Fruit fly (Drosophila melanogaster): ENCODE measurements around the gene Plp.

Gene Plp

dm6 chr3L:15031773-15032172 is 62.8 kb downstream of the Plp start:
- TF ChIP-seq rn (GFP tag; IDR thresholded peaks at IDR 0.05) (no peak), gl (tag; optimal IDR thresholded peaks at IDR 0.05) (no peak)

DNA sequence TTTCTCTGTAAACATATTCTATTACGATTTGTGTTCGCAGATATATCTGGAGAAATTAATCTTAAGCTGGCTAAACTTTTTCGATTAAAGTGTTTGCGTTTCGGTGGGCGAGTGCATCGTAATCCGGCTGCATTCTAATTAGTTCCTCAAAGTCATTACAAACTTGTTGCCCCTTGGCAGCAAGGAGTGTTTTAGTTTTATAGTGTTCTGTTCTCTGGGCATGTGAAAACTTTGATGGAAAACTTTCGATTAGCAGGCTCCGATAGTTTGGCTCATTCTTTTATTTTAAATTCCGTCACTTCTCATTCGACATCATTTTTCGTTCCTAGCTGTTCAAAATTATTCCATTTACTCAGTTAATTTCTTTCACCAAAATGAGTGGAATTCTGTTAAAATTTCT is 71.3 kb downstream of the Plp start, which contains the start of gene CG32148:
Gene CG32148, plus strand, starts transcription at position 301 of the 400 bp plus-strand sequence.
- no peak for TF ChIP-seq Snoo (tag; optimal IDR thresholded peaks at IDR 0.05)
- TF ChIP-seq CG4496 (GFP tag; IDR thresholded peaks at IDR 0.05), result no peak
- TF ChIP-seq CG12605 (GFP tag; IDR thresholded peaks at IDR 0.05), result no peak
- no peak for TF ChIP-seq Pif1B (GFP tag; optimal IDR thresholded peaks at IDR 0.05)
- TF ChIP-seq CG8159 (tag; optimal IDR thresholded peaks at IDR 0.05), result no peak
- TF ChIP-seq fd96Ca (GFP tag; IDR thresholded peaks at IDR 0.05), result no peak
- no peak for TF ChIP-seq CG8301 (tag; optimal IDR thresholded peaks at IDR 0.05)
- no peak for TF ChIP-seq rn (GFP tag; IDR thresholded peaks at IDR 0.05)
- TF ChIP-seq CG10348 (GFP tag; IDR thresholded peaks at IDR 0.05), result no peak
- no peak for TF ChIP-seq Ets98B (GFP tag; IDR thresholded peaks at IDR 0.05)
- no peak for TF ChIP-seq gl (tag; optimal IDR thresholded peaks at IDR 0.05)
- no peak for TF ChIP-seq CG32121 (GFP tag; IDR thresholded peaks at IDR 0.05)
- no peak for TF ChIP-seq EcR (GFP tag; optimal IDR thresholded peaks at IDR 0.05)
- no peak for TF ChIP-seq CG17806 (tag; optimal IDR thresholded peaks at IDR 0.05)

- TF ChIP-seq CG8159 (tag; optimal IDR thresholded peaks at IDR 0.05) (no peak), CG9948 (tag; optimal IDR thresholded peaks at IDR 0.05) (no peak), CG12605 (GFP tag; IDR thresholded peaks at IDR 0.05) (no peak), EcR (GFP tag; optimal IDR thresholded peaks at IDR 0.05) (no peak), CG10348 (GFP tag; IDR thresholded peaks at IDR 0.05) (no peak), CG14655 (GFP tag; optimal IDR thresholded peaks at IDR 0.05) (no peak), Pif1B (GFP tag; optimal IDR thresholded peaks at IDR 0.05) (no peak), CG15710 (tag; optimal IDR thresholded peaks at IDR 0.05) (no peak), Snoo (tag; optimal IDR thresholded peaks at IDR 0.05) (no peak), Ets98B (GFP tag; IDR thresholded peaks at IDR 0.05) (no peak), CG34367 (tag; optimal IDR thresholded peaks at IDR 0.05) (no peak), CG32121 (GFP tag; IDR thresholded peaks at IDR 0.05) (no peak), CG4496 (GFP tag; IDR thresholded peaks at IDR 0.05) (no peak), fd96Ca (GFP tag; IDR thresholded peaks at IDR 0.05) (no peak), gl (tag; optimal IDR thresholded peaks at IDR 0.05) (no peak), rn (GFP tag; IDR thresholded peaks at IDR 0.05) (no peak), D1 (tag; optimal IDR thresholded peaks at IDR 0.05) (no peak)
These were observed 73.5 kb downstream of the Plp start for dm6 chr3L:15021008-15021407.
